Fruit fly (Drosophila melanogaster): Measurements from ENCODE around the gene Faf2.

Gene Faf2

DNA sequence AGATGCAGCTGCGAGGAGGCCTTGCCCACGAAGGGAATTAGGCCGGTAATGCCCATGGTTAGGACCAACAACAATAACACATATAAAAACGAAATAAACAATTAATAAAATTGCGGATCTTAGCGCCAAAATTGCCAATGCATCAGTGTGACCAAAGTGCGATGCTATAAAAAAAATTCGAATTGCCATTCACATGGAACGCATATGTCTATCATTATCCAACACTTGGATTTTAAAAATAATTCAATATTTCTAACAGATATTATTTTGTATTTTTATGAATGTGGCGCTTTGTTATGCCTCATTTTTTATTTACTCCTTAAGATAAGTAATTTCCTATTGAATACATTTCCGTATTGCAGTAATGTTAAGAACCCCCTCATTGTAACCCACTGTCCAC is 26.6 kb downstream of the Faf2 start, which contains the start of gene tos (continued):
- TF ChIP-seq Drgx (GFP tag; IDR thresholded peaks at IDR 0.05) (no peak), YL-1 (GFP tag; optimal IDR thresholded peaks at IDR 0.05) (peak; percentile 49), CG12744 (GFP tag; optimal IDR thresholded peaks at IDR 0.05) (no peak), gfzf (GFP tag; optimal IDR thresholded peaks at IDR 0.05) (peak; percentile 77), Elba2 (GFP tag; optimal IDR thresholded peaks at IDR 0.05) (no peak), pzg (GFP tag; optimal IDR thresholded peaks at IDR 0.05) (peak; percentile 78), MBD-R2 (GFP tag; IDR thresholded peaks at IDR 0.05) (peak; percentile 82), CG14014 (GFP tag; IDR thresholded peaks at IDR 0.05) (no peak), lbe (GFP tag; optimal IDR thresholded peaks at IDR 0.05) (no peak), CG12659 (GFP tag; optimal IDR thresholded peaks at IDR 0.05) (peak; percentile 43), row (GFP tag; IDR thresholded peaks at IDR 0.05) (no peak), CG13775 (GFP tag; optimal IDR thresholded peaks at IDR 0.05) (no peak), Rfx (GFP tag; IDR thresholded peaks at IDR 0.05) (0 out of 2 replicates have a peak, but pooled peaks have one; percentile 29), CG9797 (GFP tag; optimal IDR thresholded peaks at IDR 0.05) (peak; percentile 60), en (GFP tag; optimal IDR thresholded peaks at IDR 0.05) (no peak), CG13287 (GFP tag; IDR thresholded peaks at IDR 0.05; ENCODE audit: partially characterized antibody) (peak; percentile 52), Hmx (GFP tag; optimal IDR thresholded peaks at IDR 0.05) (no peak), Ets97D (GFP tag; optimal IDR thresholded peaks at IDR 0.05) (peak; percentile 55), CG17385 (GFP tag; optimal IDR thresholded peaks at IDR 0.05) (peak; percentile 57), twi (tag; optimal IDR thresholded peaks at IDR 0.05) (no peak), dimm (GFP tag; IDR thresholded peaks at IDR 0.05) (no peak), HmgZ (tag; optimal IDR thresholded peaks at IDR 0.05) (peak; percentile 38)

DNA sequence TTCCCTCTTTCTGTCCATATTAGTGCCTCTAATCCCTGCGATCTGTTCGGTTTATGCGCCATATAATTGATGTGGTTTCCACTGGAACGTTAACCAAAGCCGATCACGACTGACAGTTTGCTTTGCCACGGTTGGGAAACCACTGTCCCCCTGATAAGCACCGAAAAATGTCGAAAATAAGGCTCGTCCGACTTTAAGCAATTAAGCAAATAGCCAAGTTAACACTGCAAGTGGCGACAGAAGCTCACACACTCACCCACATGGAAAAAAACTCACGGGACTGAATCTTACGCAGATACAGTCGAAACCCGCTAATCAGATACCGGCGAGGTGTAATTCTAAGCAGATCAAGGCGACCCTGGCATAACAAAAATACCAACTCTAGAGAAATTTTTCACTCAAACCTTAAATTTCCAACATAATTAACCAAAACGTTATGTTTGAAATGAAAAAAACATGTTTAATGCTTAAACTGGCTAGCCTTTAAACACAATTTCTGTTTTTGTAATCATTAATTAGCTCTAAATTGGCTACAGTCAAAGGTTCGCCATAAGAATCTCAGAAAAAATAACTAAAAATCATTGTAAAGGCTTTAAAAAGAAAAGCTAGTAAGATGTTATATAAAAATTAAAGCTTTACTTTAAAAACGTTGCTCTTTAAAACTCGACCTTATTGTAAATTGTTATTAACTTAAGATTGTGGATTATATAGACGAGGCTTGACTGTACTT is 30.4 kb downstream of the Faf2 start:
- peak; percentile 7; the same call in 1 of the 2 replicates for TF ChIP-seq lmd (GFP tag; IDR thresholded peaks at IDR 0.05)
- TF ChIP-seq CG7786 (GFP tag; optimal IDR thresholded peaks at IDR 0.05) = peak; percentile 33
- no peak for TF ChIP-seq rib (GFP tag; IDR thresholded peaks at IDR 0.05)
- TF ChIP-seq Chrac-16 (GFP tag; optimal IDR thresholded peaks at IDR 0.05) = peak; percentile 15
- TF ChIP-seq mam (GFP tag; optimal IDR thresholded peaks at IDR 0.05) = peak; percentile 28
- TF ChIP-seq Optix (GFP tag; IDR thresholded peaks at IDR 0.05) = no peak
- TF ChIP-seq gro (GFP tag; optimal IDR thresholded peaks at IDR 0.05) = no peak
- TF ChIP-seq Hsf (GFP tag; optimal IDR thresholded peaks at IDR 0.05) = peak; percentile 2
- TF ChIP-seq CG31224 (GFP tag; IDR thresholded peaks at IDR 0.05) = no peak
- no peak for TF ChIP-seq gcm2 (GFP tag; optimal IDR thresholded peaks at IDR 0.05)
- 0 out of 2 replicates have a peak, but pooled peaks have one; percentile 31 for TF ChIP-seq ranshi (GFP tag; IDR thresholded peaks at IDR 0.05)
- TF ChIP-seq otp (GFP tag; IDR thresholded peaks at IDR 0.05) = 0 out of 3 replicates have a peak, but pooled peaks have one; percentile 4
- TF ChIP-seq CG9727 (GFP tag; optimal IDR thresholded peaks at IDR 0.05) = peak; percentile 22
- no peak for TF ChIP-seq Mad (GFP tag; optimal IDR thresholded peaks at IDR 0.05)
- TF ChIP-seq CG3726 (GFP tag; IDR thresholded peaks at IDR 0.05) = 0 out of 3 replicates have a peak, but pooled peaks have one; percentile 8
- TF ChIP-seq Max (GFP tag; optimal IDR thresholded peaks at IDR 0.05) = no peak
- peak; percentile 42 for TF ChIP-seq Fer1 (GFP tag; optimal IDR thresholded peaks at IDR 0.05)
- TF ChIP-seq CG11695 (GFP tag; IDR thresholded peaks at IDR 0.05) = 0 out of 3 replicates have a peak, but pooled peaks have one; percentile 18
- peak; percentile 4 for TF ChIP-seq CG6654 (GFP tag; optimal IDR thresholded peaks at IDR 0.05)
- TF ChIP-seq CG14441 (GFP tag; IDR thresholded peaks at IDR 0.05) = 0 out of 2 replicates have a peak, but pooled peaks have one; percentile 10
- TF ChIP-seq ham (GFP tag; IDR thresholded peaks at IDR 0.05) = no peak
- TF ChIP-seq CG9437 (GFP tag; optimal IDR thresholded peaks at IDR 0.05) = peak; percentile 48
- peak; percentile 69 for TF ChIP-seq Med (GFP tag)
- TF ChIP-seq phol (tag; optimal IDR thresholded peaks at IDR 0.05) = peak; percentile 13
- TF ChIP-seq CG30403 (GFP tag; optimal IDR thresholded peaks at IDR 0.05) = peak; percentile 38
- peak; percentile 20 for TF ChIP-seq CG17385 (GFP tag; optimal IDR thresholded peaks at IDR 0.05)
- TF ChIP-seq CG9215 (GFP tag; IDR thresholded peaks at IDR 0.05) = peak; percentile 7; the same call in 1 of the 2 replicates
- no peak for TF ChIP-seq CG17912 (GFP tag; optimal IDR thresholded peaks at IDR 0.05)
- TF ChIP-seq CoRest (tag; optimal IDR thresholded peaks at IDR 0.05) = peak; percentile 49
